Worm (Caenorhabditis elegans) whole organism, L1 larva: Measurements from ENCODE around the gene T03E6.8.

Experiments used
- C34B4.2 ChIP-seq: sonication (generic microtip); optimal IDR thresholded peaks from 2 replicates; lab custom pipeline; 2017; ENCODE audit warnings: mild to moderate bottlenecking, missing genetic modification characterization, missing compliant biosample characterization
- F16B12.6 ChIP-seq: fragments of 150-350 bp; optimal IDR thresholded peaks from 2 replicates; lab custom pipeline; 2014; ENCODE audit warnings: missing biosample characterization, missing genetic modification characterization
- aly-2 ChIP-seq: fragments of 150-350 bp; optimal IDR thresholded peaks from 2 replicates; lab custom pipeline; 2014; ENCODE audit warnings: missing biosample characterization, missing genetic modification characterization
- ama-1 ChIP-seq: fragments of 150-350 bp; optimal IDR thresholded peaks from 2 replicates; lab custom pipeline; 2014
- blmp-1 ChIP-seq: fragments of 150-350 bp; optimal IDR thresholded peaks from 2 replicates; lab custom pipeline; 2014; ENCODE audit warnings: missing biosample characterization, missing genetic modification characterization
- ceh-8 ChIP-seq: fragments of 200-800 bp; sonication (Bioruptor generic); optimal IDR thresholded peaks from 2 replicates; lab custom pipeline; 2018; ENCODE audit warnings: mild to moderate bottlenecking, missing genetic modification characterization, moderate library complexity, missing compliant biosample characterization
- ceh-82 ChIP-seq, 3 experiments: fragments of 150-350 bp in 1 of 3; sonication (generic microtip) in 2 of 3; optimal IDR thresholded peaks; 2 replicates each; lab custom pipeline; 2014 to 2017; ENCODE audit warnings: missing biosample characterization in 3 of 3, missing genetic modification characterization in 3 of 3
- ceh-88 ChIP-seq: fragments of 200-800 bp; sonication (Bioruptor generic); IDR thresholded peaks from 2 replicates; pipeline ENCODE4 v1.3.6; 2022; ENCODE audit warnings: missing genetic modification characterization, missing compliant biosample characterization
- ceh-90 ChIP-seq: sonication (generic microtip); optimal IDR thresholded peaks from 2 replicates; lab custom pipeline; 2016; ENCODE audit warnings: missing genetic modification characterization, missing compliant biosample characterization
- ces-1 ChIP-seq: fragments of 150-350 bp; optimal IDR thresholded peaks from 2 replicates; lab custom pipeline; 2014; ENCODE audit warnings: missing biosample characterization, missing genetic modification reagents, missing genetic modification characterization
- dsc-1 ChIP-seq: sonication (generic microtip); optimal IDR thresholded peaks from 2 replicates; lab custom pipeline; 2016; ENCODE audit warnings: mild to moderate bottlenecking, missing genetic modification characterization, missing compliant biosample characterization
- efl-3 ChIP-seq: fragments of 200-800 bp; sonication (Bioruptor generic); optimal IDR thresholded peaks from 2 replicates; lab custom pipeline; 2018; ENCODE audit warnings: mild to moderate bottlenecking, missing genetic modification characterization, missing compliant biosample characterization
- egl-13 ChIP-seq: sonication (generic microtip); optimal IDR thresholded peaks from 2 replicates; lab custom pipeline; 2016; ENCODE audit warnings: missing genotype, missing genetic modification reagents, missing genetic modification characterization, missing compliant biosample characterization
- elt-3 ChIP-seq, 6 experiments: fragments of 150-350 bp in 1 of 6; sonication (generic microtip); optimal IDR thresholded peaks; 2 replicates each; lab custom pipeline; 2017 to 2018; ENCODE audit warnings: missing biosample characterization in 6 of 6, missing genetic modification characterization in 6 of 6, inconsistent platforms in 1 of 6
- fkh-10 ChIP-seq: sonication (generic microtip); optimal IDR thresholded peaks from 2 replicates; lab custom pipeline; 2017; ENCODE audit warnings: missing biosample characterization, missing genetic modification reagents, missing genetic modification characterization
- fkh-4 ChIP-seq: sonication (generic microtip); optimal IDR thresholded peaks from 2 replicates; lab custom pipeline; 2016; ENCODE audit warnings: missing compliant biosample characterization, missing genetic modification characterization, borderline replicate concordance
- fkh-8 ChIP-seq: sonication (generic microtip); optimal IDR thresholded peaks from 2 replicates; lab custom pipeline; 2016; ENCODE audit warnings: mild to moderate bottlenecking, missing genetic modification characterization, missing compliant biosample characterization
- hlh-17 ChIP-seq: fragments of 200-800 bp; sonication (Bioruptor generic); optimal IDR thresholded peaks from 2 replicates; lab custom pipeline; 2018; ENCODE audit warnings: missing genetic modification characterization, mild to moderate bottlenecking, missing compliant biosample characterization, moderate library complexity, borderline replicate concordance
- hpl-2 ChIP-seq: fragments of 150-350 bp; optimal IDR thresholded peaks from 2 replicates; lab custom pipeline; 2014; ENCODE audit warnings: missing biosample characterization, missing genetic modification reagents, missing genetic modification characterization
- irx-1 ChIP-seq: sonication (generic microtip); optimal IDR thresholded peaks from 2 replicates; lab custom pipeline; 2016; ENCODE audit warnings: missing genetic modification characterization, missing compliant biosample characterization
- jun-1 ChIP-seq: fragments of 150-350 bp; optimal IDR thresholded peaks from 2 replicates; lab custom pipeline; 2014; ENCODE audit warnings: missing biosample characterization, missing genetic modification reagents, missing genetic modification characterization
- lin-14 ChIP-seq: fragments of 200-800 bp; sonication (Bioruptor generic); optimal IDR thresholded peaks from 2 replicates; lab custom pipeline; 2018; ENCODE audit warnings: mild to moderate bottlenecking, missing genetic modification characterization, moderate library complexity, missing compliant biosample characterization
- lin-35 ChIP-seq, 2 experiments: fragments of 150-350 bp; optimal IDR thresholded peaks; 2 replicates each; lab custom pipeline; 2014; ENCODE audit warnings: missing biosample characterization in 2 of 2, missing genetic modification characterization in 2 of 2, missing genetic modification reagents in 2 of 2
- lsy-2 ChIP-seq, 2 experiments: fragments of 150-350 bp; optimal IDR thresholded peaks; 2 replicates each; lab custom pipeline; 2014; ENCODE audit warnings: missing biosample characterization in 2 of 2, missing genetic modification characterization in 2 of 2
- mdl-1 ChIP-seq, 2 experiments: fragments of 150-350 bp; optimal IDR thresholded peaks; 2 replicates each; lab custom pipeline; 2014 to 2017; ENCODE audit warnings: missing biosample characterization in 2 of 2, missing genetic modification characterization in 2 of 2, inconsistent platforms in 1 of 2
- mep-1 ChIP-seq: fragments of 150-350 bp; optimal IDR thresholded peaks from 2 replicates; lab custom pipeline; 2014; ENCODE audit warnings: missing biosample characterization, missing genetic modification characterization
- nhr-12 ChIP-seq: sonication (generic microtip); optimal IDR thresholded peaks from 2 replicates; lab custom pipeline; 2017; ENCODE audit warnings: missing biosample characterization, missing genetic modification characterization
- nhr-237 ChIP-seq: fragments of 150-350 bp; optimal IDR thresholded peaks from 2 replicates; lab custom pipeline; 2014; ENCODE audit warnings: missing biosample characterization, missing genetic modification characterization
- nhr-47 ChIP-seq: sonication (generic microtip); optimal IDR thresholded peaks from 2 replicates; lab custom pipeline; 2016; ENCODE audit warnings: mild to moderate bottlenecking, missing genetic modification characterization, moderate library complexity, missing compliant biosample characterization
- nhr-84 ChIP-seq: sonication (generic microtip); optimal IDR thresholded peaks from 2 replicates; lab custom pipeline; 2017; ENCODE audit warnings: missing biosample characterization, missing genetic modification characterization
- nhr-90 ChIP-seq: sonication (generic microtip); optimal IDR thresholded peaks from 2 replicates; lab custom pipeline; 2016; ENCODE audit warnings: mild to moderate bottlenecking, missing genetic modification characterization, missing compliant biosample characterization; ENCODE audit not compliant: poor library complexity
- rnt-1 ChIP-seq: sonication (generic microtip); optimal IDR thresholded peaks from 2 replicates; lab custom pipeline; 2016; ENCODE audit warnings: mild to moderate bottlenecking, missing genetic modification characterization, moderate library complexity, missing compliant biosample characterization
- snpc-4 ChIP-seq: fragments of 150-350 bp; optimal IDR thresholded peaks from 2 replicates; lab custom pipeline; 2014; ENCODE audit warnings: missing biosample characterization, missing genetic modification characterization
- snu-23 ChIP-seq: sonication (generic microtip); optimal IDR thresholded peaks from 2 replicates; lab custom pipeline; 2016; ENCODE audit warnings: missing genetic modification characterization, missing compliant biosample characterization
- sptf-1 ChIP-seq: fragments of 150-350 bp; optimal IDR thresholded peaks from 2 replicates; lab custom pipeline; 2014; ENCODE audit warnings: missing biosample characterization, missing genetic modification characterization
- tbx-2 ChIP-seq: sonication (generic microtip); optimal IDR thresholded peaks from 2 replicates; lab custom pipeline; 2016; ENCODE audit warnings: missing genetic modification characterization, missing compliant biosample characterization
- unc-130 ChIP-seq: fragments of 150-350 bp; optimal IDR thresholded peaks from 2 replicates; lab custom pipeline; 2017; ENCODE audit warnings: missing biosample characterization, missing genetic modification characterization, inconsistent platforms
- unc-30 ChIP-seq: sonication (generic microtip); optimal IDR thresholded peaks from 2 replicates; lab custom pipeline; 2017; ENCODE audit warnings: missing biosample characterization, missing genetic modification characterization
- unc-62 ChIP-seq: fragments of 150-350 bp; optimal IDR thresholded peaks from 2 replicates; lab custom pipeline; 2014; ENCODE audit warnings: missing biosample characterization, missing genetic modification reagents, missing genetic modification characterization
- unc-86 ChIP-seq: sonication (generic microtip); optimal IDR thresholded peaks from 2 replicates; lab custom pipeline; 2016; ENCODE audit warnings: missing genetic modification characterization, missing compliant biosample characterization
- unc-98 ChIP-seq: fragments of 200-800 bp; sonication (Bioruptor generic); IDR thresholded peaks from 2 replicates; pipeline ENCODE4 v1.3.6; 2022; ENCODE audit warnings: missing genetic modification characterization, missing compliant biosample characterization
- vab-15 ChIP-seq: sonication (generic microtip); optimal IDR thresholded peaks from 2 replicates; lab custom pipeline; 2017; ENCODE audit warnings: missing genotype, mild to moderate bottlenecking, missing genetic modification characterization, missing compliant biosample characterization
- xbp-1 ChIP-seq: sonication (generic microtip); optimal IDR thresholded peaks from 2 replicates; lab custom pipeline; 2016; ENCODE audit warnings: missing genetic modification characterization, missing compliant biosample characterization
- zag-1 ChIP-seq: fragments of 150-350 bp; optimal IDR thresholded peaks from 2 replicates; lab custom pipeline; 2014; ENCODE audit warnings: missing biosample characterization, missing genetic modification characterization
- zip-4 ChIP-seq: fragments of 200-800 bp; sonication (Bioruptor generic); optimal IDR thresholded peaks from 2 replicates; lab custom pipeline; 2018; ENCODE audit warnings: mild to moderate bottlenecking, missing genetic modification characterization, moderate library complexity, missing compliant biosample characterization
- ztf-11 ChIP-seq, 2 experiments: sonication (generic microtip); optimal IDR thresholded peaks; 2 replicates each; lab custom pipeline; 2016 to 2017; ENCODE audit warnings: missing genetic modification characterization in 2 of 2, missing biosample characterization in 1 of 2, missing compliant biosample characterization in 1 of 2
- ztf-4 ChIP-seq: fragments of 150-350 bp; optimal IDR thresholded peaks from 2 replicates; lab custom pipeline; 2014; ENCODE audit warnings: missing biosample characterization, missing genetic modification characterization

T03E6.8 gene

DNA sequence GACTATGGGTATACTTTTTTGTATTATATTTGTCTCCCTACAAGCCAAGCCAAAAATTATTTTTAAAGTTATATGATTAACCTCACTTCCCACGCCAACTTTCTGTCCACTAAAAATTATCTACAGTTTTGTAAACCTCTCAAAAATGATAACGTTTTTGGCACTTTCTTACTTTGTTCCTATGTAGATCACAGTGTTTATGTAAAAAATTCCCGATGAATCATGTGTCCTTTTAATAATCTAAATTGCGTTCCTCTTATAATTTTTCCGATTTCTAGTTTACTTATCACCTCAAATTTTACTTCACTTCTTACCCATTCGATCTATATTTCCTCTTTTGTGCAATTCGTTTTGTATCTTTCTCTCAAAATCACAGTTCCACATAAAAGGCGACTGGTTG is 1.3 kb upstream of the T03E6.8 start:
- TF ChIP-seq ceh-8 (GFP tag; lab: Kevin White, UChicago) (no peak), vab-15 (tag; lab: Kevin White, UChicago) (no peak), unc-130 (no peak), F16B12.6 (no peak), sptf-1 (tag; lab: Kevin White, UChicago) (no peak), lin-35 (GFP tag; optimal IDR thresholded peaks at IDR 0.05; lab: Kevin White, UChicago) (no peak), hpl-2 (GFP tag; lab: Kevin White, UChicago) (no peak), efl-3 (GFP tag; lab: Kevin White, UChicago) (no peak), unc-62 (GFP tag; lab: Kevin White, UChicago) (no peak), egl-13 (tag; lab: Kevin White, UChicago) (no peak), snpc-4 (tag; lab: Kevin White, UChicago) (no peak), unc-98 (GFP tag; lab: Robert Waterston, UW) (no peak), fkh-8 (tag; lab: Kevin White, UChicago) (no peak), nhr-12 (tag; lab: Kevin White, UChicago) (no peak), mep-1 (tag; lab: Kevin White, UChicago) (no peak), elt-3 (tag; optimal IDR thresholded peaks at IDR 0.05; lab: Kevin White, UChicago) (no peak), zip-4 (GFP tag; lab: Kevin White, UChicago) (no peak), C34B4.2 (tag; lab: Kevin White, UChicago) (no peak), nhr-237 (tag; lab: Kevin White, UChicago) (no peak), ceh-82 (tag; optimal IDR thresholded peaks at IDR 0.05; lab: Kevin White, UChicago) (no peak)

DNA sequence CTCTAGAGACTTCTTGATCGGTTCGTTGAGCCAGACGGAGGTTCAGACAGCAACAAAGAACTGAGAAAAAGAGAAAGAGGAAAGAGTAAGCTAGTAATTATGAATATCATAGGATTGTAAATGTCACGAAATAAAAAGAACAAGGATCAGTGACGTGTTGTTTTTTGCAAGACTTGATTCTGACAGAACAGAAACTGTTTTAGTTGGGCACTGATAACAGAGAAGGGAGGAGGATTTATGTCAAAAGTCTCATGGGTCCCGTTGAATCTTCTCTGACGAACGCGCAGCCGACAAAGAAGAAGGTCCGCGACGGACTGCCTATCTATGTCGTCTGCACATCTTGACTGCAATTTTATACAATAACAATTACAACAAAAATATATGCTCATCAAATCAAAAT is 2.4 kb downstream of the T03E6.8 start, which contains the start of gene T03E6.9:
T03E6.9 (minus strand) TSS at position 101 of the 400 bp plus-strand sequence.
- no peak for TF ChIP-seq hlh-17 (GFP tag; lab: Kevin White, UChicago)
- TF ChIP-seq snpc-4 (tag; lab: Kevin White, UChicago) = no peak
- TF ChIP-seq xbp-1 (tag; lab: Kevin White, UChicago) = no peak
- no peak for TF ChIP-seq blmp-1 (tag; lab: Kevin White, UChicago)
- TF ChIP-seq F16B12.6 = no peak
- no peak for TF ChIP-seq nhr-47 (tag; lab: Kevin White, UChicago)
- no peak for TF ChIP-seq ztf-4 (tag; lab: Kevin White, UChicago)
- TF ChIP-seq vab-15 (tag; lab: Kevin White, UChicago) = no peak
- no peak for TF ChIP-seq zag-1 (tag; lab: Kevin White, UChicago)
- TF ChIP-seq ces-1 = no peak
- no peak for TF ChIP-seq tbx-2 (tag; lab: Kevin White, UChicago)
- TF ChIP-seq ceh-90 (tag; lab: Kevin White, UChicago) = no peak
- TF ChIP-seq nhr-12 (tag; lab: Kevin White, UChicago) = no peak
- no peak for TF ChIP-seq unc-30
- TF ChIP-seq ceh-88 = no peak
- TF ChIP-seq nhr-90 (tag; lab: Kevin White, UChicago) = no peak
- TF ChIP-seq ceh-8 (GFP tag; lab: Kevin White, UChicago) = no peak
- TF ChIP-seq ceh-82 (tag; optimal IDR thresholded peaks at IDR 0.05; lab: Kevin White, UChicago) = no peak

DNA sequence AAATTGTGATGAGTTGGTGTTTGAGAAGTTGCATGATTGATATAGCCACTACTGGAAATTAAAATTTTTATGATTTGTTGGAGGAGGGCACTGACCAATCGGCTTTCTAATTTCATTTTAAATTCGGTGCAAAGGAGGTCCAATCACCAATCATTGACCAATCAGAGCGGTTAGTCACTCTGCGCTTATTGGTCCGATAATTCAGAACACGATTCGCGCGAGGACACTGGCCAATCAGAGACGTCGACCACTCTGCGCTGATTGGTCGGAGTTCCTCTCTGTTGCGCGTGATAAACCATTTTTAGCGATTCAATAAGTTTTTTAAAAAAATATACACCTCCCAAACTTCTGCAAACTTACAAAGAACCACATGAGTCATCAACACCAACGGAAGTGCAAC is 3.2 kb downstream of the T03E6.8 start:
- TF ChIP-seq dsc-1 (tag; lab: Kevin White, UChicago) (peak; percentile 10), fkh-4 (tag; lab: Kevin White, UChicago) (no peak)

DNA sequence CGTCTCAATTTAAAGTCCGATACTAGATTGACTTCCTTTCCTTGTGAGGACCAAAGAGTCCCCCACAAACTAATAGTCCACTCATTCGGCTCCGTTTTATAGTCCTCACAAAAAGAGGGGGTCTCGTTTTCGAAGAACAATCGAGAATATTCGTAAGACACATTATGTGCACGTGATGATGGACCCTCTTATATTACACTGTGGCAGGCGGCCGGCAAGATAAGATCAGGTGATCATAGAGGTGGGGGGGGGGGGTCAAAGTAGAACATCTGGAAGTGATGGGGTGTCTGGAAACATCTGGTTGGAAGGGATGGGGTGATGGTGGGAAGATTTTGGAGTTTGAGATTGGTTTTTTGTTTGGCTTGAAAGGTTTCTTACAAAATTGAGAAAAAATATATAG is 4.6 kb downstream of the T03E6.8 start:
- TF ChIP-seq vab-15 (tag; lab: Kevin White, UChicago) = no peak
- TF ChIP-seq xbp-1 (tag; lab: Kevin White, UChicago) = no peak
- no peak for TF ChIP-seq mep-1 (tag; lab: Kevin White, UChicago)
- TF ChIP-seq ama-1 (lab: Kevin White, UChicago) = no peak
- no peak for TF ChIP-seq fkh-10
- TF ChIP-seq lsy-2 (tag; optimal IDR thresholded peaks at IDR 0.05; lab: Kevin White, UChicago) = peak; percentile 8 to 33
- peak; percentile 73 for TF ChIP-seq fkh-4 (tag; lab: Kevin White, UChicago)
- no peak for TF ChIP-seq irx-1 (tag; lab: Kevin White, UChicago)
- peak; percentile 65 for TF ChIP-seq rnt-1 (tag; lab: Kevin White, UChicago)
- TF ChIP-seq snu-23 (GFP tag; lab: Kevin White, UChicago) = peak; percentile 27
- TF ChIP-seq lin-14 (GFP tag; lab: Kevin White, UChicago) = peak; percentile 43
- TF ChIP-seq fkh-8 (tag; lab: Kevin White, UChicago) = no peak
- TF ChIP-seq unc-98 (GFP tag; lab: Robert Waterston, UW) = peak; percentile 33; the same call in 1 of the 2 replicates
- peak in 1 of 2 experiments; percentile 54 for TF ChIP-seq mdl-1 (tag; optimal IDR thresholded peaks at IDR 0.05; lab: Kevin White, UChicago)
- no peak for TF ChIP-seq nhr-84
- no peak for TF ChIP-seq unc-86 (tag; lab: Kevin White, UChicago)
- no peak for TF ChIP-seq ceh-82 (tag; optimal IDR thresholded peaks at IDR 0.05; lab: Kevin White, UChicago)
- TF ChIP-seq egl-13 (tag; lab: Kevin White, UChicago) = no peak
- no peak for TF ChIP-seq ztf-11 (tag; optimal IDR thresholded peaks at IDR 0.05; lab: Kevin White, UChicago)
- TF ChIP-seq jun-1 (tag; lab: Kevin White, UChicago) = no peak
- no peak for TF ChIP-seq aly-2
